Worm (Caenorhabditis elegans): ENCODE measurements around the gene C14C11.7.

- TF ChIP-seq lsy-2 (tag; optimal IDR thresholded peaks at IDR 0.05) (no peak), nhr-111 (GFP tag; optimal IDR thresholded peaks at IDR 0.05) (no peak), fos-1 (tag; optimal IDR thresholded peaks at IDR 0.05) (no peak), pha-4 (GFP tag; IDR thresholded peaks at IDR 0.05) (no peak), pha-4 (tag; optimal IDR thresholded peaks at IDR 0.05) (no peak), snpc-4 (tag; optimal IDR thresholded peaks at IDR 0.05) (no peak), R02D3.7 (tag; optimal IDR thresholded peaks at IDR 0.05) (no peak), aly-2 (tag; optimal IDR thresholded peaks at IDR 0.05) (no peak), mdt-29 (GFP tag; IDR thresholded peaks at IDR 0.05) (no peak), F10B5.3 (tag; optimal IDR thresholded peaks at IDR 0.05) (no peak), aha-1 (tag) (no peak), ctbp-1 (GFP tag; IDR thresholded peaks at IDR 0.05) (no peak), nhr-28 (tag; optimal IDR thresholded peaks at IDR 0.05) (no peak), lin-1 (GFP tag; IDR thresholded peaks at IDR 0.05) (no peak), mdl-1 (tag; optimal IDR thresholded peaks at IDR 0.05) (no peak)
These were observed 45.8 kb downstream of the C14C11.7 start, which contains the start of gene memb-2 for ce11 chrV:5620040-5620439.
